Worm (Caenorhabditis elegans): ENCODE data around the gene W03A5.2.

DNA sequence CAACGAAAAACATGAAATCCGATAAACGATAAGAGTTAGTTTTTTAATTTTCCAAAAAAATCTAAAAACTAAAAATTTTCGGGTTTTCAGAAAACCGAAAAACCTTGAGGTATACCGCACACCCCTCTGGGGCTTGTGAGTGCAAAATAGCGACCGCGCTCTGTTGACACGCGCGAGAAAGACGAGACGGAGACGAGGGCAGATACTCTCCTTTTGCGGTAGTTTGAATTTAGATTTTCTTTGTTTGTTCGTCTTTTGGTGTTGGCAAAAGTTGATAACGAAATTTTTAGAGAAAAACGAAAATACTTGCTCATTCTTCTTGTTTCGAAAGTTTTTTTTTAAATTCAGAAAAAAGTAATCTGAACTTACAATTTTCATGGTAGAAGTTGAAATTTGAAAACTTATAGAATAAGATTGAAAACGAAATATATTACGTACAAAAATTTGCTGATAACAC is at the start of gene W03A5.2, which contains the start of gene Y32H12A.8:
- no peak for TF ChIP-seq fos-1 (tag; optimal IDR thresholded peaks at IDR 0.05)
- no peak for TF ChIP-seq sea-2 (GFP tag; optimal IDR thresholded peaks at IDR 0.05)
- TF ChIP-seq nhr-25 (tag; optimal IDR thresholded peaks at IDR 0.05): peak; percentile 47
- no peak for TF ChIP-seq nhr-11 (tag; optimal IDR thresholded peaks at IDR 0.05)
- TF ChIP-seq ama-1 (optimal IDR thresholded peaks at IDR 0.05): no peak
- no peak for TF ChIP-seq unc-39 (tag; optimal IDR thresholded peaks at IDR 0.05)
- no peak for TF ChIP-seq ceh-28 (tag; optimal IDR thresholded peaks at IDR 0.05)
- no peak for TF ChIP-seq ztf-11 (tag; optimal IDR thresholded peaks at IDR 0.05)
- TF ChIP-seq lin-39 (tag; optimal IDR thresholded peaks at IDR 0.05): peak; percentile 30
- no peak for TF ChIP-seq egl-27 (tag; optimal IDR thresholded peaks at IDR 0.05)
- TF ChIP-seq unc-62 (GFP tag; optimal IDR thresholded peaks at IDR 0.05): no peak

All from whole organism, L3 larva.